Fruit fly (Drosophila melanogaster): ENCODE results near the gene mRpL1.

The mRpL1 gene

DNA sequence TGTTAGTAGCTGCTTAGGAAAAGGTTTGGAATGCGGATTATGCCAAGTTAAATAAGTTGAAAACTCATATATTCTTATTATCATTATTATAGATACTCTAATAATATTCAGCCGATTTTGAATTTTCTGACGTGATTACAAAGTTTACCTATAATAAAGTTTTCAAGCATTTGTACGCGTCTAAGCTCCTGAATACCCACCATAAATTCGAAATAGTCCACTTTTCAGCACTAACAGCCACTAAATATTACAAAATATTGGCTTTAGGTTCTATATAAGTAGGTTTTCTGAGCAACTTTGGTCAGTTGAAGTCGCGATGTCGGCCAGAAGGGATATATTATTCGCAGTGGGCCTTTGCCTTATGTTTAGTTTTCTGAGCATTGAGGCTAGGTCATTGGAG is 22.8 kb downstream of the mRpL1 start, which contains the start of gene CG7443:
TSS of gene CG7443 (plus strand) at position 301 of the 400 bp plus-strand sequence.
- TF ChIP-seq CG4318 (GFP tag; optimal IDR thresholded peaks at IDR 0.05) (no peak), Sox15 (GFP tag; optimal IDR thresholded peaks at IDR 0.05) (no peak), Gug (GFP tag; IDR thresholded peaks at IDR 0.05) (no peak), OdsH (GFP tag; optimal IDR thresholded peaks at IDR 0.05) (no peak), CG31627 (GFP tag; optimal IDR thresholded peaks at IDR 0.05) (no peak), fd59A (GFP tag; optimal IDR thresholded peaks at IDR 0.05) (no peak)

DNA sequence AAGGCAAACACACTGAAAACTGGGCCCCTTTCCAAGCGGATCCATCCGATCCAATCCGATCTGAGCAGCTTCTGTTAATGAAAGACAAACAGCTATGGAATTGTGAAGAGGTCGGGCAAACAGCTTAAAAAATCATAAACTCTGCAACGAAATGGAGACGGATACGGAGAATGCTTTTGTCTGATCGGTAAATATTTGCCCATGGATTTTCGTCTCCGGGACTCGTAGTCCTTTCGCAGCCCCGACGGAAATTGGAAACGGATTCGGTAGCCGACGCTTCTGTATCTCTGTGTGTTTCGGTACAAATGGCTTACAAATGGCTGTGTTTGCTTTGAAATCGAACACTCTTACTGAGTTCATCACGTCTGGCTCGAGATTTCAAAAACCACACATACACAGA is 25.6 kb downstream of the mRpL1 start:
- no peak for TF ChIP-seq ss (GFP tag; optimal IDR thresholded peaks at IDR 0.05)
- TF ChIP-seq CG7368 (GFP tag; optimal IDR thresholded peaks at IDR 0.05): no peak
- TF ChIP-seq fkh (GFP tag; optimal IDR thresholded peaks at IDR 0.05): peak; percentile 33

DNA sequence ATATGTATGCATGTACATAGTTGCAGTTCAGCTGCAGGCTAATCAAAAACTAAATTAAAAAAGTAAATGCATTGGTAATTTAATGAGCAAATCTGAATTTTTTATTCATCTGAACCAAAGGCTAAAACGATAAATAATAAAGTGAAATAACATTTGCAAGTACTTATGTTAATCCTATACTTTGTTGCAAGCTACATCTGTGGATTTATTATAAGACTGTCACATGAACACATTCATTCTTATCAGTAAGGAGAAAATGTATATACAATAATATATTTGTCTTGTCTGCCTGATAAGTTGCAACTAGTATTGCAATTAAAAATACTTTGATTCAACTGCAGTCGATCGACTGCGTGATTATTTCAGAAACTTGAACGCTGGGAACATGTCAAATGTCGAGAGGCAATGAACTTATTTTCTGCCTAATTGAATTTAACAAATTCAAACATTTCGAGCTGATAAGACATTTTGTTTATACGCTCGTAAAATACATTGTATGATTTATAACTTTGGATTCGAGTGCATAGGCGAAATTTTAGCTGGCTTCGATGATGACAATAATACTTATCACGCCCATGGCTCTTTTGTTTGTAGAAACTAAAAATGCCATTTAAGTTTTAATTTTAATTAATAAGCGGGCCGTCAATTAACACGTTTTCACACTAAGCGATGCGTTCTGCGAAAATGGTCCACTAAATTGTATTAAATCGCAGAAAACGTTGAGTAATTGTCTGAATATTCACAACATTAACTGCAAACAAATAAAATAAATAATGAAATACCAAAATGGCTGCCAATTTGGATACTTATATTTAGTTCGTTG is 26.9 kb downstream of the mRpL1 start:
- TF ChIP-seq CG6854 (GFP tag; optimal IDR thresholded peaks at IDR 0.05): no peak
- TF ChIP-seq dsx (GFP tag; optimal IDR thresholded peaks at IDR 0.05; ENCODE audit: poor library complexity, severe bottlenecking): peak; percentile 93
- TF ChIP-seq Hr4 (GFP tag; optimal IDR thresholded peaks at IDR 0.05): no peak
- no peak for TF ChIP-seq achi (GFP tag; optimal IDR thresholded peaks at IDR 0.05)
- TF ChIP-seq svp (GFP tag): peak; percentile 62
- no peak for TF ChIP-seq OdsH (GFP tag; optimal IDR thresholded peaks at IDR 0.05)
- no peak for TF ChIP-seq Smox (GFP tag; optimal IDR thresholded peaks at IDR 0.05)

DNA sequence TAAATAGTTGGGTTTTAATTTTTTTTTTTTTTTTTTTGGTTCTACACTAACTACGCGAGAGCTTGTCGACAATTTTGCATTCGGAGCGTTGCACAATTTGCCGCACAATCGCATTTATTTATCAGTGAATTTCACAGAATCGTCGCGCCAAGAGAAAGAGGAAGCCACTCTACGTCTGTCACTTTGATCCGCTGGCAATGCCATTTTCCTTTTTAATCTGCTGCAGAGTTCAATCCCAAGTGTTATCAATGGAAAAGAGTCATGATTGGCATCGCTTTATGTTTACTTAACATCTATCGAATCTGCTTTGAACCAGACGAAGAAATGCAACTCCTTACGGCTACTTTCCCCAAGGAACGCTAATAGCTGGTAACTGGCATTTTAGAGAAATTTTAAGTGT is 28.4 kb downstream of the mRpL1 start:
- TF ChIP-seq dac (GFP tag; optimal IDR thresholded peaks at IDR 0.05): no peak
- peak; percentile 99 for TF ChIP-seq svp (GFP tag)
- peak; percentile 54 for TF ChIP-seq dsx (GFP tag; optimal IDR thresholded peaks at IDR 0.05; ENCODE audit: poor library complexity, severe bottlenecking)

DNA sequence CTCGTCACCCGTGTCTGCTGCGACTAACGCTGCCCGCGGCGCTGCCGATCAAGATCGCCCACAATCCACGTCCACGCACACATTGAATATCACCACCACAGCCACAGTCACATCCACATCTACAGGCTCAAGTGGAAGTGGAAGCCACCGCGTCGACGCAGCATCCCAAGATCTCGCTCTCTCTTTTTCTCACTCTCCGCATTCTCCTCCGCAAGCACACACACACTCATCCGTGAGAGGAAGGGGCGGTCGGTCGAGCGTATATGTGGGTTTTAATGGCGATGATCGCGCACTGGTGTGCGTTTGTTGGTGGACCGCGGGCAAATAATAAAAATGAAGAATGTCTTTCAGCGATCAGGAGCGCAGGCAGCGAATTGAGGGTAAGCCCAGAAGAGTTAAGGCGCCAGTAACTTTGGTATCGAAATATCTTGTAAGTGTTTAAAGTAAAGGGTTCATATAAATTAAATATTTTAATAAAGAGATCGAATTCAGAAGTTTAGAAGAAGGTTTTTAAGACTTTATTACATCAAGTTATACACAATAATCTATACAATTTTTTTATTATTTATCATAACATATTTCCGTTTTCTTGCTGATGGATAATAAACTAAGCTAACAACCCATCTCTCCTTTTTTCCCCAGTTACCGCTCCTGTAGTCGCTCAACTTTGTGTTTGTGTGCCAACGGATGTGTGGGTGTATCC is 32.7 kb downstream of the mRpL1 start, which contains the start of gene Poxm:
TSS of gene Poxm (minus strand) at position 25 of the 703 bp plus-strand sequence.
- TF ChIP-seq CG6163 (GFP tag; IDR thresholded peaks at IDR 0.05) (peak; percentile 88), CG1621 (tag; optimal IDR thresholded peaks at IDR 0.05) (peak; percentile 76), fd59A (GFP tag; optimal IDR thresholded peaks at IDR 0.05) (peak; percentile 96), CG10631 (GFP tag; optimal IDR thresholded peaks at IDR 0.05) (peak; percentile 97), CG6276 (GFP tag; optimal IDR thresholded peaks at IDR 0.05) (peak; percentile 97), eg (GFP tag; IDR thresholded peaks at IDR 0.05) (peak; percentile 91), lz (GFP tag; optimal IDR thresholded peaks at IDR 0.05) (peak; percentile 95), CG6808 (GFP tag; optimal IDR thresholded peaks at IDR 0.05) (peak; percentile 97), spab (GFP tag; optimal IDR thresholded peaks at IDR 0.05) (peak; percentile 95), CG11902 (GFP tag; optimal IDR thresholded peaks at IDR 0.05) (peak; percentile 99), CG3032 (tag; optimal IDR thresholded peaks at IDR 0.05) (peak; percentile 98), Gug (GFP tag; IDR thresholded peaks at IDR 0.05) (peak; percentile 92), pdm3 (GFP tag; optimal IDR thresholded peaks at IDR 0.05) (peak; percentile 96), CG10669 (GFP tag; optimal IDR thresholded peaks at IDR 0.05) (peak; percentile 95), CG4318 (GFP tag; optimal IDR thresholded peaks at IDR 0.05) (peak; percentile 98), CG6792 (GFP tag; optimal IDR thresholded peaks at IDR 0.05) (peak; percentile 96), Sox102F (GFP tag; optimal IDR thresholded peaks at IDR 0.05) (peak; percentile 87), CG16779 (tag; optimal IDR thresholded peaks at IDR 0.05) (peak; percentile 91), CG8119 (GFP tag; IDR thresholded peaks at IDR 0.05) (peak; percentile 97), CG7368 (GFP tag; optimal IDR thresholded peaks at IDR 0.05) (peak; percentile 93), Smox (GFP tag; optimal IDR thresholded peaks at IDR 0.05) (peak; percentile 90), CG15336 (GFP tag; IDR thresholded peaks at IDR 0.05) (peak; percentile 94), Hr38 (GFP tag; optimal IDR thresholded peaks at IDR 0.05) (no peak), Hr39 (GFP tag; optimal IDR thresholded peaks at IDR 0.05) (peak; percentile 84), Eip75B (GFP tag; optimal IDR thresholded peaks at IDR 0.05) (peak; percentile 90), CG32006 (GFP tag; optimal IDR thresholded peaks at IDR 0.05) (peak; percentile 99), CG11762 (GFP tag; optimal IDR thresholded peaks at IDR 0.05; ENCODE audit: insufficient read depth) (peak; percentile 94), CG34406 (GFP tag; optimal IDR thresholded peaks at IDR 0.05) (peak; percentile 93), dac (GFP tag; optimal IDR thresholded peaks at IDR 0.05) (peak; percentile 95), vri (GFP tag; optimal IDR thresholded peaks at IDR 0.05) (peak; percentile 64)
